Fruit fly (Drosophila melanogaster) whole organism, embryonic: Measurements from ENCODE around the gene Atx-1.

ENCODE experiments used
- Aef1 ChIP-seq: fragments of 200-800 bp; sonication (Bioruptor generic); IDR thresholded peaks from 3 replicates; pipeline ENCODE4 v1.3.6; 2022; ENCODE audit warnings: missing biosample characterization, missing genetic modification characterization
- BEAF-32 ChIP-seq: fragments of 200-800 bp; sonication (Bioruptor generic); optimal IDR thresholded peaks from 3 replicates; lab custom pipeline; 2017; ENCODE audit warnings: missing biosample characterization, missing genetic modification characterization, mild to moderate bottlenecking, moderate library complexity, missing genetic modification reagents
- CG1024 ChIP-seq: fragments of 200-800 bp; sonication (Bioruptor generic); IDR thresholded peaks from 2 replicates; pipeline ENCODE4 v1.3.6; 2022; ENCODE audit warnings: missing biosample characterization, missing genetic modification characterization
- CG10565 ChIP-seq: fragments of 200-800 bp; sonication (Bioruptor generic); optimal IDR thresholded peaks from 3 replicates; lab custom pipeline; 2016; ENCODE audit warnings: missing biosample characterization, mild to moderate bottlenecking, missing genetic modification characterization
- CG11085 ChIP-seq: fragments of 200-800 bp; sonication (Bioruptor generic); IDR thresholded peaks from 2 replicates; pipeline ENCODE4 v1.3.6; 2022; ENCODE audit warnings: missing biosample characterization, missing genetic modification characterization
- CG12744 ChIP-seq: fragments of 200-800 bp; sonication (Bioruptor generic); optimal IDR thresholded peaks from 2 replicates; lab custom pipeline; 2016; ENCODE audit warnings: missing biosample characterization, missing genetic modification characterization
- CG13894 ChIP-seq: fragments of 200-800 bp; sonication (Bioruptor generic); optimal IDR thresholded peaks from 3 replicates; lab custom pipeline; 2018; ENCODE audit warnings: missing biosample characterization, mild to moderate bottlenecking, missing genetic modification characterization, moderate library complexity
- CG15073 ChIP-seq: fragments of 200-800 bp; sonication (Bioruptor generic); optimal IDR thresholded peaks from 2 replicates; lab custom pipeline; 2016; ENCODE audit warnings: missing biosample characterization, missing genetic modification characterization
- CG17186 ChIP-seq: fragments of 200-800 bp; sonication (Bioruptor generic); optimal IDR thresholded peaks from 3 replicates; lab custom pipeline; 2017; ENCODE audit warnings: missing biosample characterization, missing genetic modification reagents, missing genetic modification characterization
- CG17802 ChIP-seq: fragments of 200-800 bp; sonication (Bioruptor generic); optimal IDR thresholded peaks from 2 replicates; lab custom pipeline; 2018; ENCODE audit warnings: missing biosample characterization, mild to moderate bottlenecking, missing genetic modification characterization, moderate library complexity
- CG17912 ChIP-seq: fragments of 200-800 bp; sonication (Bioruptor generic); optimal IDR thresholded peaks from 2 replicates; lab custom pipeline; 2018; ENCODE audit warnings: missing biosample characterization, mild to moderate bottlenecking, missing genetic modification characterization
- CG18764 ChIP-seq: fragments of 200-800 bp; sonication (Bioruptor generic); optimal IDR thresholded peaks from 3 replicates; lab custom pipeline; 2016; ENCODE audit warnings: missing biosample characterization, missing genetic modification characterization
- CG3281 ChIP-seq: fragments of 200-800 bp; sonication (Bioruptor generic); optimal IDR thresholded peaks from 3 replicates; lab custom pipeline; 2017; ENCODE audit warnings: missing biosample characterization, mild to moderate bottlenecking, missing genetic modification characterization
- CG7271 ChIP-seq: fragments of 200-800 bp; sonication (Bioruptor generic); optimal IDR thresholded peaks from 2 replicates; lab custom pipeline; 2018; ENCODE audit warnings: missing biosample characterization, mild to moderate bottlenecking, missing genetic modification characterization, moderate library complexity
- CG7928 ChIP-seq: fragments of 200-800 bp; sonication (Bioruptor generic); optimal IDR thresholded peaks from 2 replicates; lab custom pipeline; 2017; ENCODE audit warnings: missing biosample characterization, mild to moderate bottlenecking, missing genetic modification characterization
- CG7963 ChIP-seq: fragments of 200-800 bp; sonication (Bioruptor generic); IDR thresholded peaks from 3 replicates; pipeline ENCODE4 v1.3.6; 2022; ENCODE audit warnings: missing biosample characterization, missing genetic modification characterization; ENCODE audit not compliant: partially characterized antibody
- CG8290 ChIP-seq, 3 experiments: fragments of 200-800 bp; sonication (Bioruptor generic); optimal IDR thresholded peaks; 2 replicates each; lab custom pipeline; 2016 to 2019; ENCODE audit warnings: missing biosample characterization in 3 of 3, missing genetic modification characterization in 3 of 3, mild to moderate bottlenecking in 2 of 3, moderate library complexity in 1 of 3
- Chrac-16 ChIP-seq: fragments of 200-800 bp; sonication (Bioruptor generic); optimal IDR thresholded peaks from 3 replicates; lab custom pipeline; 2016; ENCODE audit warnings: missing biosample characterization, missing genetic modification characterization
- Elba2 ChIP-seq: fragments of 200-800 bp; sonication (Bioruptor generic); optimal IDR thresholded peaks from 3 replicates; lab custom pipeline; 2016; ENCODE audit warnings: missing biosample characterization, missing genetic modification characterization
- Ets97D ChIP-seq: fragments of 200-800 bp; sonication (Bioruptor generic); optimal IDR thresholded peaks from 3 replicates; lab custom pipeline; 2016; ENCODE audit warnings: missing biosample characterization, missing genetic modification characterization
- H15 ChIP-seq: fragments of 200-800 bp; sonication (Bioruptor generic); IDR thresholded peaks from 3 replicates; pipeline ENCODE4 v1.3.6; 2022; ENCODE audit warnings: missing biosample characterization, missing genetic modification characterization
- Hand ChIP-seq: fragments of 200-800 bp; sonication (Bioruptor generic); optimal IDR thresholded peaks from 2 replicates; lab custom pipeline; 2017; ENCODE audit warnings: mild to moderate bottlenecking, missing biosample characterization, missing genetic modification reagents, missing genetic modification characterization
- MESR4 ChIP-seq: fragments of 200-800 bp; sonication (Bioruptor generic); optimal IDR thresholded peaks from 2 replicates; lab custom pipeline; 2018; ENCODE audit warnings: missing biosample characterization, mild to moderate bottlenecking, missing genetic modification characterization, moderate library complexity
- Neu2 ChIP-seq: fragments of 200-800 bp; sonication (Bioruptor generic); optimal IDR thresholded peaks from 3 replicates; lab custom pipeline; 2016; ENCODE audit warnings: missing biosample characterization, missing genetic modification characterization, borderline replicate concordance
- Nf-YA ChIP-seq: fragments of 200-800 bp; sonication (Bioruptor generic); IDR thresholded peaks from 2 replicates; pipeline ENCODE4 v1.3.6; 2022; ENCODE audit warnings: missing biosample characterization, missing genetic modification characterization
- Ptx1 ChIP-seq: fragments of 200-800 bp; sonication (Bioruptor generic); IDR thresholded peaks from 2 replicates; pipeline ENCODE4 v1.3.6; 2022; ENCODE audit warnings: missing biosample characterization, missing genetic modification characterization
- Xbp1 ChIP-seq: fragments of 200-800 bp; sonication (Bioruptor generic); optimal IDR thresholded peaks from 3 replicates; lab custom pipeline; 2016; ENCODE audit warnings: missing biosample characterization, mild to moderate bottlenecking, missing genetic modification characterization
- amos ChIP-seq: fragments of 200-800 bp; sonication (Bioruptor generic); IDR thresholded peaks from 2 replicates; pipeline ENCODE4 v1.3.6; 2022; ENCODE audit warnings: missing biosample characterization, missing genetic modification characterization; ENCODE audit not compliant: partially characterized antibody
- ara ChIP-seq: fragments of 200-800 bp; sonication (Bioruptor generic); IDR thresholded peaks from 2 replicates; pipeline ENCODE4 v1.3.6; 2022; ENCODE audit warnings: missing biosample characterization, missing genetic modification characterization
- ase ChIP-seq: fragments of 200-800 bp; sonication (Bioruptor generic); IDR thresholded peaks from 3 replicates; pipeline ENCODE4 v1.3.6; 2022; ENCODE audit warnings: missing biosample characterization, missing genetic modification characterization
- ash1 ChIP-seq: fragments of 200-800 bp; sonication (Bioruptor generic); optimal IDR thresholded peaks from 2 replicates; lab custom pipeline; 2018; ENCODE audit warnings: missing biosample characterization, mild to moderate bottlenecking, missing genetic modification characterization
- bsh ChIP-seq, 2 experiments: fragments of 200-800 bp; sonication (Bioruptor generic); optimal IDR thresholded peaks; 2 replicates each; lab custom pipeline; 2017 to 2018; ENCODE audit warnings: mild to moderate bottlenecking in 2 of 2, missing biosample characterization in 2 of 2, missing genetic modification characterization in 2 of 2, moderate library complexity in 1 of 2
- corto ChIP-seq: fragments of 200-800 bp; sonication (Bioruptor generic); optimal IDR thresholded peaks from 2 replicates; lab custom pipeline; 2016; ENCODE audit warnings: missing biosample characterization, mild to moderate bottlenecking, missing genetic modification characterization, moderate library complexity
- fd96Cb ChIP-seq: fragments of 200-800 bp; sonication (Bioruptor generic); optimal IDR thresholded peaks from 2 replicates; lab custom pipeline; 2018; ENCODE audit warnings: missing biosample characterization, mild to moderate bottlenecking, missing genetic modification characterization, moderate library complexity
- gcm ChIP-seq: fragments of 200-800 bp; sonication (Bioruptor generic); optimal IDR thresholded peaks from 2 replicates; lab custom pipeline; 2019; ENCODE audit warnings: missing biosample characterization, mild to moderate bottlenecking, missing genetic modification characterization, moderate library complexity
- gem ChIP-seq: fragments of 200-800 bp; sonication (Bioruptor generic); optimal IDR thresholded peaks from 2 replicates; lab custom pipeline; 2019; ENCODE audit warnings: missing biosample characterization, mild to moderate bottlenecking, missing genetic modification characterization, moderate library complexity
- kah ChIP-seq: fragments of 200-800 bp; sonication (Bioruptor generic); optimal IDR thresholded peaks from 2 replicates; lab custom pipeline; 2018; ENCODE audit warnings: missing biosample characterization, mild to moderate bottlenecking, missing genetic modification characterization
- luna ChIP-seq: fragments of 200-800 bp; sonication (Bioruptor generic); optimal IDR thresholded peaks from 2 replicates; lab custom pipeline; 2016; ENCODE audit warnings: missing biosample characterization, missing genetic modification characterization
- onecut ChIP-seq: fragments of 200-800 bp; sonication (Bioruptor generic); IDR thresholded peaks from 2 replicates; pipeline ENCODE4 v1.3.6; 2022; ENCODE audit warnings: missing biosample characterization, missing genetic modification characterization
- pan ChIP-seq, 4 experiments: fragments of >200 bp in 3 of 4; fragments of 200-800 bp in 1 of 4; sonication (Bioruptor generic) in 1 of 4; optimal IDR thresholded peaks in 3 of 4; IDR thresholded peaks in 1 of 4; 2 replicates each; pipeline versions ENCODE4 v1.3.6 to Lab custom; 2017 to 2022; ENCODE audit warnings: missing biosample characterization in 2 of 4, missing genetic modification characterization in 2 of 4, mixed read lengths in 1 of 4
- pb ChIP-seq: fragments of 200-800 bp; sonication (Bioruptor generic); optimal IDR thresholded peaks from 3 replicates; lab custom pipeline; 2016; ENCODE audit warnings: missing biosample characterization, missing genetic modification characterization
- ro ChIP-seq: fragments of 200-800 bp; sonication (Bioruptor generic); IDR thresholded peaks from 2 replicates; pipeline ENCODE4 v1.3.6; 2022; ENCODE audit warnings: missing biosample characterization, missing genetic modification characterization
- sim ChIP-seq: fragments of 200-800 bp; sonication (Bioruptor generic); IDR thresholded peaks from 2 replicates; pipeline ENCODE4 v1.3.6; 2022; ENCODE audit warnings: missing biosample characterization, missing genetic modification characterization
- toy ChIP-seq: fragments of 200-800 bp; sonication (Bioruptor generic); IDR thresholded peaks from 2 replicates; pipeline ENCODE4 v1.3.6; 2022; ENCODE audit warnings: missing biosample characterization, missing genetic modification characterization
- tup ChIP-seq: fragments of 200-800 bp; sonication (Bioruptor generic); optimal IDR thresholded peaks from 2 replicates; lab custom pipeline; 2016; ENCODE audit warnings: missing biosample characterization, mild to moderate bottlenecking, missing genetic modification characterization, moderate library complexity
- vnd ChIP-seq: fragments of 200-800 bp; sonication (Bioruptor generic); IDR thresholded peaks from 3 replicates; pipeline ENCODE4 v1.3.6; 2022; ENCODE audit warnings: missing biosample characterization, missing genetic modification characterization; ENCODE audit not compliant: partially characterized antibody
- zen ChIP-seq: fragments of 200-800 bp; sonication (Bioruptor generic); optimal IDR thresholded peaks from 3 replicates; lab custom pipeline; 2018; ENCODE audit warnings: missing biosample characterization, mild to moderate bottlenecking, missing genetic modification characterization, moderate library complexity

Gene Atx-1

dm6 chrX:6804485-6805295 is 18.3 kb upstream of the Atx-1 start (continued):
- peak; percentile 16 for TF ChIP-seq CG17186 (GFP tag; lab: Kevin White, UChicago)
- no peak for TF ChIP-seq kah (GFP tag; lab: Kevin White, UChicago)
- TF ChIP-seq Xbp1 (GFP tag; lab: Kevin White, UChicago): peak; percentile 84
- TF ChIP-seq CG18764: peak; percentile 32
- TF ChIP-seq sim: peak; percentile 72; the same call in 1 of the 2 replicates
- no peak for TF ChIP-seq BEAF-32 (GFP tag; lab: Kevin White, UChicago)
- TF ChIP-seq CG7963 (GFP tag; lab: Robert Waterston, UW): no peak
- peak; percentile 50; the same call in 1 of the 2 replicates for TF ChIP-seq ro (GFP tag; lab: Robert Waterston, UW)
- TF ChIP-seq luna (GFP tag; lab: Kevin White, UChicago): no peak
- no peak for TF ChIP-seq CG15073 (GFP tag; lab: Kevin White, UChicago)
- peak; percentile 12 for TF ChIP-seq Elba2
- peak; percentile 74 for TF ChIP-seq fd96Cb
- no peak for TF ChIP-seq amos (GFP tag; lab: Robert Waterston, UW)
- peak; percentile 73 for TF ChIP-seq CG3281 (GFP tag; lab: Kevin White, UChicago)
- TF ChIP-seq gcm (GFP tag; lab: Kevin White, UChicago): no peak
- TF ChIP-seq gem (tag; lab: Kevin White, UChicago): peak; percentile 86
- peak; percentile 41 for TF ChIP-seq Ets97D (GFP tag; lab: Kevin White, UChicago)
- peak; percentile 46 for TF ChIP-seq tup (GFP tag; lab: Kevin White, UChicago)
- TF ChIP-seq bsh (GFP tag; optimal IDR thresholded peaks at IDR 0.05; lab: Kevin White, UChicago): peak; percentile 30 to 81
- peak; percentile 82 for TF ChIP-seq ase (GFP tag; lab: Robert Waterston, UW)
- TF ChIP-seq CG10565 (GFP tag; lab: Kevin White, UChicago): no peak
- TF ChIP-seq MESR4: peak; percentile 11
- TF ChIP-seq Chrac-16: peak; percentile 77
- peak; percentile 56 for TF ChIP-seq ash1 (GFP tag; lab: Kevin White, UChicago)
- peak; percentile 62 for TF ChIP-seq onecut (GFP tag; lab: Robert Waterston, UW)
- TF ChIP-seq CG1024: peak; percentile 83
- peak; percentile 90 for TF ChIP-seq Ptx1
- no peak for TF ChIP-seq Neu2 (GFP tag; lab: Kevin White, UChicago)
- peak; percentile 69 for TF ChIP-seq CG12744 (GFP tag; lab: Kevin White, UChicago)
- TF ChIP-seq Nf-YA: peak; percentile 79
- peak; percentile 86 for TF ChIP-seq H15
- TF ChIP-seq ara: peak; percentile 87
- peak; percentile 87 for TF ChIP-seq Aef1 (GFP tag; lab: Robert Waterston, UW)
- TF ChIP-seq CG17912 (GFP tag; lab: Kevin White, UChicago): no peak
- TF ChIP-seq Hand (GFP tag; lab: Kevin White, UChicago): peak; percentile 64
- peak; percentile 58 for TF ChIP-seq zen (tag; lab: Kevin White, UChicago)
- peak; percentile 3 for TF ChIP-seq CG7271
- TF ChIP-seq CG7928 (GFP tag; lab: Kevin White, UChicago): peak; percentile 1
- TF ChIP-seq CG11085: peak; percentile 73
- TF ChIP-seq CG13894: peak; percentile 75
- no peak for TF ChIP-seq pan (optimal IDR thresholded peaks at IDR 0.05; lab: Kevin White, UChicago)
- peak in 1 of 2 experiments; percentile 94 for TF ChIP-seq pan (GFP tag; optimal IDR thresholded peaks at IDR 0.05 in 1 of 2, IDR thresholded peaks at IDR 0.05 in 1 of 2)
- TF ChIP-seq toy (GFP tag; lab: Robert Waterston, UW): peak; percentile 69; the same call in 1 of the 2 replicates
- no peak for TF ChIP-seq vnd
- TF ChIP-seq pb (GFP tag; lab: Kevin White, UChicago): peak; percentile 26
- TF ChIP-seq CG8290 (GFP tag; optimal IDR thresholded peaks at IDR 0.05; lab: Kevin White, UChicago): no peak
- TF ChIP-seq CG8290 (tag; optimal IDR thresholded peaks at IDR 0.05; lab: Kevin White, UChicago): no peak
- peak; percentile 34 for TF ChIP-seq CG17802
- TF ChIP-seq corto (GFP tag; lab: Kevin White, UChicago): peak; percentile 93
